Fruit fly (Drosophila melanogaster): ENCODE measurements around the gene Osi19.

DNA sequence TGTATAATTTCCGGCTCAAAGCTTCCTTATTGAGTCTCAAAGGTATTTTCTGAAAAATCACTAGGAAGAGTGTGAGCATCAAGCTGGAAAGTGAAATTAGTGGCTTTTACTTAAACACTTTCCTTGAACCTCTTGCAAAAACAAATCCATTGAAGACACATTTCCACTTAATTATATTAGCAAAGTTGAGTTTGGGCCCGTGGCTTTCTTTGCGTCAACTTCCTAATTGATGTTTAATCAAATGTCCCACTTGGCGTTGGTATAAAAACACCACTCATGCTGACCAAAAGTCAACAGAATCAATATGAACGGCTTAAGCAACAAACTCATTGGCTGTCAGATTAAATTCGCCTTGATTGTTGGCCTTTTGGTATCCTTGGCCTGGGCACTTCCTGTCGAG lies 31.4 kb upstream of the Osi19 start, which contains the start of gene CG46396:
- no peak for TF ChIP-seq psq (optimal IDR thresholded peaks at IDR 0.05)
- no peak for TF ChIP-seq pan (optimal IDR thresholded peaks at IDR 0.05)
- TF ChIP-seq EcR (GFP tag; optimal IDR thresholded peaks at IDR 0.05) = no peak
- no peak for TF ChIP-seq CG8478 (optimal IDR thresholded peaks at IDR 0.05)
- no peak for TF ChIP-seq usp (GFP tag; optimal IDR thresholded peaks at IDR 0.05)
- TF ChIP-seq Dll (optimal IDR thresholded peaks at IDR 0.05) = no peak
